Worm (Caenorhabditis elegans): ENCODE results near the gene pept-2.

- TF ChIP-seq lsy-27 (tag; optimal IDR thresholded peaks at IDR 0.05; ENCODE audit: borderline replicate concordance, insufficient read depth) = no peak
- no peak for TF ChIP-seq F37B4.10 (GFP tag; IDR thresholded peaks at IDR 0.05)
- no peak for TF ChIP-seq ama-1 (optimal IDR thresholded peaks at IDR 0.05)
- TF ChIP-seq ama-1 (GFP tag; optimal IDR thresholded peaks at IDR 0.05) = no peak
Measured at ce11 chrIV:10812099-10812498, 21.6 kb downstream of the pept-2 start, which contains the start of gene miz-1.
